Worm (Caenorhabditis elegans): ENCODE measurements around the gene fig-1.

- TF ChIP-seq flt-1 (GFP tag; IDR thresholded peaks at IDR 0.05), result no peak
- TF ChIP-seq T22C8.4 (GFP tag; IDR thresholded peaks at IDR 0.05), result no peak
- no peak for TF ChIP-seq cog-1 (tag; optimal IDR thresholded peaks at IDR 0.05)
- no peak for TF ChIP-seq ztf-23 (GFP tag; IDR thresholded peaks at IDR 0.05)
- no peak for TF ChIP-seq klf-2 (GFP tag; conservative IDR thresholded peaks at IDR 0.05)
- TF ChIP-seq ref-1 (GFP tag; conservative IDR thresholded peaks at IDR 0.05), result no peak
Measured at ce11 chrV:10949511-10949910, 31.5 kb downstream of the fig-1 start, which contains the start of gene col-153.
